Worm (Caenorhabditis elegans) whole organism, L3 larva: ENCODE measurements around the gene C06C3.4.

Experiments
- R02D3.7 ChIP-seq: fragments of 150-350 bp; optimal IDR thresholded peaks from 2 replicates; lab custom pipeline; 2014; ENCODE audit warnings: missing biosample characterization, missing genetic modification characterization
- ZK546.5 ChIP-seq: sonication (generic microtip); optimal IDR thresholded peaks from 2 replicates; lab custom pipeline; 2017; ENCODE audit warnings: missing biosample characterization, missing genetic modification characterization
- aly-2 ChIP-seq: fragments of 150-350 bp; optimal IDR thresholded peaks from 2 replicates; lab custom pipeline; 2014; ENCODE audit warnings: missing biosample characterization, missing genetic modification characterization
- ama-1 ChIP-seq: fragments of 150-350 bp; optimal IDR thresholded peaks from 2 replicates; lab custom pipeline; 2018
- ceh-16 ChIP-seq: sonication (generic microtip); optimal IDR thresholded peaks from 2 replicates; lab custom pipeline; 2017; ENCODE audit warnings: missing biosample characterization, missing genetic modification characterization
- ceh-28 ChIP-seq: fragments of 150-350 bp; optimal IDR thresholded peaks from 2 replicates; lab custom pipeline; 2014; ENCODE audit warnings: missing biosample characterization, missing genetic modification reagents, missing genetic modification characterization
- ceh-9 ChIP-seq: sonication (generic microtip); optimal IDR thresholded peaks from 2 replicates; lab custom pipeline; 2018; ENCODE audit warnings: missing biosample characterization, missing genetic modification characterization
- daf-12 ChIP-seq: fragments of 150-350 bp; optimal IDR thresholded peaks from 2 replicates; lab custom pipeline; 2014; ENCODE audit warnings: missing biosample characterization, missing genetic modification reagents, missing genetic modification characterization
- egl-27 ChIP-seq: sonication (generic microtip); optimal IDR thresholded peaks from 4 replicates; lab custom pipeline; 2017; ENCODE audit warnings: missing biosample characterization, missing genetic modification reagents, missing genetic modification characterization
- egl-5 ChIP-seq: fragments of 150-350 bp; optimal IDR thresholded peaks from 2 replicates; lab custom pipeline; 2017; ENCODE audit warnings: missing biosample characterization, missing genetic modification reagents, missing genetic modification characterization, inconsistent platforms
- elt-1 ChIP-seq: fragments of 150-350 bp; optimal IDR thresholded peaks from 2 replicates; lab custom pipeline; 2014; ENCODE audit warnings: missing biosample characterization, missing genetic modification characterization
- elt-2 ChIP-seq: sonication (generic microtip); optimal IDR thresholded peaks from 2 replicates; lab custom pipeline; 2016; ENCODE audit warnings: missing genetic modification reagents, mild to moderate bottlenecking, missing genetic modification characterization, missing compliant biosample characterization
- fkh-10 ChIP-seq: sonication (generic microtip); optimal IDR thresholded peaks from 2 replicates; lab custom pipeline; 2017; ENCODE audit warnings: missing biosample characterization, missing genetic modification reagents, missing genetic modification characterization
- hmg-11 ChIP-seq: sonication (generic microtip); optimal IDR thresholded peaks from 2 replicates; lab custom pipeline; 2016; ENCODE audit warnings: missing genetic modification characterization, missing compliant biosample characterization
- jun-1 ChIP-seq: fragments of 150-350 bp; optimal IDR thresholded peaks from 2 replicates; lab custom pipeline; 2014; ENCODE audit warnings: missing biosample characterization, missing genetic modification reagents, missing genetic modification characterization
- lin-15B ChIP-seq: fragments of 150-350 bp; optimal IDR thresholded peaks from 2 replicates; lab custom pipeline; 2014; ENCODE audit warnings: missing biosample characterization, missing genetic modification characterization
- lsy-12 ChIP-seq: sonication (generic microtip); optimal IDR thresholded peaks from 2 replicates; lab custom pipeline; 2016; ENCODE audit warnings: mild to moderate bottlenecking, missing genetic modification characterization, missing compliant biosample characterization
- mml-1 ChIP-seq: fragments of 150-350 bp; sonication (generic microtip); optimal IDR thresholded peaks from 3 replicates; lab custom pipeline; 2014; ENCODE audit warnings: missing biosample characterization, missing genetic modification characterization
- nfya-1 ChIP-seq: sonication (generic microtip); optimal IDR thresholded peaks from 2 replicates; lab custom pipeline; 2017; ENCODE audit warnings: missing genetic modification characterization, mild to moderate bottlenecking, missing compliant biosample characterization, antibody characterized with exemption, moderate library complexity; ENCODE audit not compliant: insufficient read depth
- nhr-23 ChIP-seq: fragments of 150-350 bp; optimal IDR thresholded peaks from 2 replicates; lab custom pipeline; 2014; ENCODE audit warnings: missing biosample characterization, missing genetic modification reagents, missing genetic modification characterization
- nhr-237 ChIP-seq: fragments of 150-350 bp; optimal IDR thresholded peaks from 2 replicates; lab custom pipeline; 2014; ENCODE audit warnings: missing biosample characterization, missing genetic modification characterization
- nhr-25 ChIP-seq: sonication (generic microtip); optimal IDR thresholded peaks from 2 replicates; lab custom pipeline; 2017; ENCODE audit warnings: missing biosample characterization, missing genetic modification characterization
- nhr-43 ChIP-seq: sonication (generic microtip); optimal IDR thresholded peaks from 2 replicates; lab custom pipeline; 2016; ENCODE audit warnings: mild to moderate bottlenecking, missing genetic modification characterization, missing compliant biosample characterization; ENCODE audit not compliant: poor library complexity, severe bottlenecking
- nhr-67 ChIP-seq: fragments of 150-350 bp; optimal IDR thresholded peaks from 2 replicates; lab custom pipeline; 2014; ENCODE audit warnings: missing biosample characterization, missing genetic modification characterization
- nhr-76 ChIP-seq: fragments of 150-350 bp; sonication (generic microtip); optimal IDR thresholded peaks from 5 replicates; lab custom pipeline; 2014; ENCODE audit warnings: missing biosample characterization, missing genetic modification characterization
- pha-4 ChIP-seq: fragments of 150-350 bp; optimal IDR thresholded peaks from 2 replicates; lab custom pipeline; 2014; ENCODE audit warnings: missing biosample characterization, missing genetic modification reagents, missing genetic modification characterization
- pqm-1 ChIP-seq: fragments of 150-350 bp; optimal IDR thresholded peaks from 2 replicates; lab custom pipeline; 2017; ENCODE audit warnings: missing biosample characterization, missing genetic modification characterization, inconsistent platforms
- sea-2 ChIP-seq: fragments of 150-350 bp; sonication (generic microtip); optimal IDR thresholded peaks from 4 replicates; lab custom pipeline; 2014; ENCODE audit warnings: missing biosample characterization, missing genetic modification reagents, missing genetic modification characterization
- skn-1 ChIP-seq: fragments of 150-350 bp; optimal IDR thresholded peaks from 2 replicates; lab custom pipeline; 2014; ENCODE audit warnings: missing biosample characterization, missing genetic modification characterization
- snpc-4 ChIP-seq: fragments of 150-350 bp; optimal IDR thresholded peaks from 2 replicates; lab custom pipeline; 2014; ENCODE audit warnings: missing biosample characterization, missing genetic modification characterization
- tbx-2 ChIP-seq: sonication (generic microtip); optimal IDR thresholded peaks from 2 replicates; lab custom pipeline; 2016; ENCODE audit warnings: mild to moderate bottlenecking, missing genetic modification characterization, missing compliant biosample characterization
- unc-39 ChIP-seq: sonication (generic microtip); optimal IDR thresholded peaks from 4 replicates; lab custom pipeline; 2017; ENCODE audit warnings: missing biosample characterization, missing genetic modification characterization
- unc-62 ChIP-seq: fragments of 150-350 bp; sonication (generic microtip); optimal IDR thresholded peaks from 4 replicates; lab custom pipeline; 2014; ENCODE audit warnings: missing biosample characterization, missing genetic modification reagents, missing genetic modification characterization
- zag-1 ChIP-seq: fragments of 150-350 bp; optimal IDR thresholded peaks from 2 replicates; lab custom pipeline; 2014; ENCODE audit warnings: missing biosample characterization, missing genetic modification characterization
- ztf-11 ChIP-seq: fragments of 150-350 bp; optimal IDR thresholded peaks from 2 replicates; lab custom pipeline; 2014; ENCODE audit warnings: missing biosample characterization, missing genetic modification characterization

Gene C06C3.4

DNA sequence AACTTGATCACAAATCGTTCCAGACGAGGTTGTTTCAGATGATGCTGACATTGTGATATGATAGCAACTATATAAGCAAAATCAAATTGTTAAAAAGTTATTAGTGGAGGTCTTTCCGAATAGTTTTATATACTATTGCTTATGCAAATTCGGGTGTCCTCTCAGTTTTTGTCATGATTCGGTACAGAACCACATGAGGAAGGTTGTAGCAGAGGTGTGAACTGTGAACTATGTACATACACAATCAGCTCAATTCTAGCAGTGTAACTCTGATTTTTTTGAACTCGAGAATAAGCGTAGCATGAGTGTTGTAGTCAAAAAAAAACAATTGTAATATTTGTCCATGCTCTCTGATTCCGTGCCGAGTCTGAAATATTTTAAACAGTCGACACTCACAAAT, 30.0 kb downstream of the C06C3.4 start, which contains the start of gene Y51B9A.6:
TSS of gene Y51B9A.6 (minus strand) at position 101 of the 400 bp plus-strand sequence.
- TF ChIP-seq sea-2 (GFP tag; lab: Kevin White, UChicago), result no peak
- no peak for TF ChIP-seq elt-2 (tag; lab: Kevin White, UChicago)
- no peak for TF ChIP-seq ceh-28
- TF ChIP-seq aly-2 (tag; lab: Kevin White, UChicago), result no peak
- TF ChIP-seq pqm-1 (tag; lab: Kevin White, UChicago), result no peak
- TF ChIP-seq jun-1, result no peak
- no peak for TF ChIP-seq egl-27 (tag; lab: Kevin White, UChicago)
- no peak for TF ChIP-seq unc-62 (GFP tag; lab: Kevin White, UChicago)

- TF ChIP-seq tbx-2 (tag; lab: Kevin White, UChicago) (no peak), R02D3.7 (tag; lab: Kevin White, UChicago) (no peak), aly-2 (tag; lab: Kevin White, UChicago) (no peak), nhr-237 (tag; lab: Kevin White, UChicago) (no peak), nfya-1 (tag; lab: Kevin White, UChicago) (no peak), skn-1 (no peak), nhr-67 (tag; lab: Kevin White, UChicago) (no peak)
Measured at ce11 chrII:9403846-9404245, 30.8 kb downstream of the C06C3.4 start, which contains the start of gene Y51B9A.5. Y51B9A.5 (plus strand) TSS chrII:9404146.

DNA sequence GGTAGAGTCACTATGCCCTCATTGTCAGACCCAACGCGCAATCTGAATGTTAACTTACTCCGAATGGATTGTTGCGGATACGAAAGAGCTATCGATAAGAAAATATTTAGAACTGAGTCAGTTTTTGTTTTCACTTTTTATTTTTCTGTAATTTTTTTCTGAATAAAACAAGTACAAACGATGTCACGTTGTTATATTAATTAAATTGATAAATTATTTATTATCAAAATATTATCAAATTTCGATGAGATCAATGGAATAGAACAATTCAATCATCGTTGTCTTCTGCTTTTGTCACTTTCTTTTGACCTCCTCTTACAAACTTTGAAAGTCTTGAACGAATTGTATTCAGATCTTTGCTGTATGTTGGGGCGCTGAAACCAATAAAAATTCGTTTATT, 33.9 kb downstream of the C06C3.4 start, which contains the start of gene mpz-6:
TSS of gene mpz-6 (minus strand) at position 101 of the 400 bp plus-strand sequence.
- TF ChIP-seq egl-27 (tag; lab: Kevin White, UChicago) (no peak), nhr-23 (tag; lab: Kevin White, UChicago) (no peak), ztf-11 (tag; lab: Kevin White, UChicago) (no peak), snpc-4 (tag; lab: Kevin White, UChicago) (no peak), aly-2 (tag; lab: Kevin White, UChicago) (no peak), elt-2 (tag; lab: Kevin White, UChicago) (no peak), nhr-76 (tag; lab: Kevin White, UChicago) (no peak), elt-1 (tag; lab: Kevin White, UChicago) (no peak), nhr-25 (tag; lab: Kevin White, UChicago) (no peak)

DNA sequence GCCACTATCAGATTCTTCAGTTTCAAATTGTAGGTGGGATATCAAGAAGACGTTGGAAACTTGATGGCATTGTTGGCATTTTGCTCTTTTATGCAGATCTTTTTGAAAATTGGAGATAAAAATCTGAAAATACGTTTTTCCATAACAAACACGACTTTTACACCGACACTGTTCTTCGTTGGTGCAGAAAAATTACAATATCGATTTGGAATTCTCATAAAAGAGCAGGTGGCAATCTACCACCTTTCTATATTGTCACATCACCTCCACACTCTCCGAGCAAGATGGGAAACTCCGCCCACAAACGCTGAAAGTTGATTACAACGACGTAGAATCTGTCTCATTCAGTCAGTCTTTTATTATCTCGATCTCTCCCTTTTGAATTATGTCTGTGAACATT, 34.4 kb downstream of the C06C3.4 start, which contains the start of gene arrd-2:
TSS of gene arrd-2 (plus strand) at position 301 of the 400 bp plus-strand sequence.
- TF ChIP-seq nhr-43 (tag; lab: Kevin White, UChicago) (no peak), ztf-11 (tag; lab: Kevin White, UChicago) (no peak), sea-2 (GFP tag; lab: Kevin White, UChicago) (no peak), egl-5 (tag; lab: Kevin White, UChicago) (no peak), pqm-1 (tag; lab: Kevin White, UChicago) (no peak), ceh-28 (no peak), nfya-1 (tag; lab: Kevin White, UChicago) (no peak), ceh-9 (tag; lab: Kevin White, UChicago) (no peak), egl-27 (tag; lab: Kevin White, UChicago) (no peak), nhr-25 (tag; lab: Kevin White, UChicago) (no peak), lsy-12 (tag; lab: Kevin White, UChicago) (no peak), pha-4 (tag; lab: Kevin White, UChicago) (no peak), hmg-11 (tag; lab: Kevin White, UChicago) (no peak), ZK546.5 (tag; lab: Kevin White, UChicago) (no peak), fkh-10 (GFP tag; lab: Kevin White, UChicago) (no peak), ceh-16 (tag; lab: Kevin White, UChicago) (no peak), ama-1 (lab: Kevin White, UChicago) (no peak), lin-15B (no peak), mml-1 (tag; lab: Kevin White, UChicago) (no peak)

DNA sequence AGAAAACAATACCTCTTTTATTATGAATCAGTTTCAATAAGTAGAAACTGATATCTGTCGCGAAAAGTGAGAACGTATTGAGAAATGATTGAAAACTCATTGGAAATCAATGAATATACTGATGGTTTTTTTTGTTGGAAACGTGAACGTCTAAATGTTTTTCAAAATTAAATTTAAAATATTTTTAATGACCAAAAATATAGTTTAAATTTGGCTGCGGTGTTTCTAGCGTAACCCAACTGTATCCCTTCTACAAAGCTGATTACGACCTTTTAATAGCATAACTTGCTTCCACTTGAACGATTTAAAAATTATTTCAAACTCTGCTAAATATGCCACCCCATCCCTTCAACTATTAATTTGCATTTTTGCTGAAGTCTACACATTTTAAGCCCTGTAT, 38.4 kb downstream of the C06C3.4 start, which contains the start of gene M176.9:
TSS of gene M176.9 (minus strand) at position 101 of the 400 bp plus-strand sequence.
- TF ChIP-seq unc-39 (no peak), daf-12 (tag; lab: Kevin White, UChicago) (no peak), mml-1 (tag; lab: Kevin White, UChicago) (no peak), nfya-1 (tag; lab: Kevin White, UChicago) (no peak), lin-15B (no peak), nhr-76 (tag; lab: Kevin White, UChicago) (no peak), egl-27 (tag; lab: Kevin White, UChicago) (no peak), zag-1 (tag; lab: Kevin White, UChicago) (no peak), ama-1 (lab: Kevin White, UChicago) (no peak), lsy-12 (tag; lab: Kevin White, UChicago) (no peak), aly-2 (tag; lab: Kevin White, UChicago) (no peak), nhr-43 (tag; lab: Kevin White, UChicago) (no peak), elt-2 (tag; lab: Kevin White, UChicago) (no peak), ceh-9 (tag; lab: Kevin White, UChicago) (no peak)
